Worm (Caenorhabditis elegans) whole organism, L2 larva: ENCODE results near the gene T20B12.5.
A peak's percentile ranks its signal among the peaks of the same experiment; 100 is the strongest.

Experiments
- C34F6.9 ChIP-seq: fragments of 150-350 bp; optimal IDR thresholded peaks from 2 replicates; lab custom pipeline; 2014; ENCODE audit warnings: missing biosample characterization, missing genetic modification characterization
- F13H6.1 ChIP-seq: sonication (generic microtip); optimal IDR thresholded peaks from 2 replicates; lab custom pipeline; 2016; ENCODE audit warnings: missing genetic modification characterization, missing compliant biosample characterization
- R02D3.7 ChIP-seq: fragments of 150-350 bp; optimal IDR thresholded peaks from 2 replicates; lab custom pipeline; 2014; ENCODE audit warnings: missing biosample characterization, missing genetic modification characterization
- Y55F3AM.14 ChIP-seq: fragments of 200-800 bp; sonication (Bioruptor generic); optimal IDR thresholded peaks from 2 replicates; lab custom pipeline; 2018; ENCODE audit warnings: mild to moderate bottlenecking, missing genetic modification characterization, missing compliant biosample characterization
- ZK546.5 ChIP-seq: sonication (generic microtip); optimal IDR thresholded peaks from 2 replicates; lab custom pipeline; 2017; ENCODE audit warnings: missing biosample characterization, missing genetic modification characterization
- alr-1 ChIP-seq: fragments of 150-350 bp; optimal IDR thresholded peaks from 2 replicates; lab custom pipeline; 2014; ENCODE audit warnings: missing biosample characterization, missing genetic modification characterization
- aly-2 ChIP-seq: fragments of 150-350 bp; optimal IDR thresholded peaks from 2 replicates; lab custom pipeline; 2014; ENCODE audit warnings: missing biosample characterization, missing genetic modification characterization
- ama-1 ChIP-seq: fragments of 150-350 bp; optimal IDR thresholded peaks from 2 replicates; lab custom pipeline; 2018; ENCODE audit warnings: inconsistent platforms
- ceh-16 ChIP-seq: fragments of 150-350 bp; optimal IDR thresholded peaks from 2 replicates; lab custom pipeline; 2014; ENCODE audit warnings: missing biosample characterization, missing genetic modification characterization
- ceh-82 ChIP-seq: fragments of 150-350 bp; optimal IDR thresholded peaks from 2 replicates; lab custom pipeline; 2014; ENCODE audit warnings: missing biosample characterization, missing genetic modification characterization
- crh-2 ChIP-seq: sonication (generic microtip); optimal IDR thresholded peaks from 2 replicates; lab custom pipeline; 2017; ENCODE audit warnings: missing biosample characterization, missing genetic modification characterization
- egl-27 ChIP-seq: sonication (generic microtip); optimal IDR thresholded peaks from 3 replicates; lab custom pipeline; 2017; ENCODE audit warnings: missing biosample characterization, missing genetic modification reagents, missing genetic modification characterization
- elt-1 ChIP-seq: fragments of 150-350 bp; optimal IDR thresholded peaks from 2 replicates; lab custom pipeline; 2014; ENCODE audit warnings: missing biosample characterization, missing genetic modification characterization
- elt-3 ChIP-seq: sonication (generic microtip); optimal IDR thresholded peaks from 2 replicates; lab custom pipeline; 2017; ENCODE audit warnings: missing biosample characterization, missing genetic modification characterization
- fos-1 ChIP-seq: fragments of 150-350 bp; optimal IDR thresholded peaks from 2 replicates; lab custom pipeline; 2014; ENCODE audit warnings: missing biosample characterization, missing genetic modification characterization
- gmeb-1 ChIP-seq: fragments of 150-350 bp; optimal IDR thresholded peaks from 2 replicates; lab custom pipeline; 2014; ENCODE audit warnings: missing biosample characterization, missing genetic modification characterization
- lin-11 ChIP-seq: fragments of 150-350 bp; sonication (generic microtip); optimal IDR thresholded peaks from 2 replicates; lab custom pipeline; 2014; ENCODE audit warnings: missing biosample characterization, missing genetic modification characterization, inconsistent platforms, mixed read lengths
- lin-13 ChIP-seq: fragments of 150-350 bp; optimal IDR thresholded peaks from 2 replicates; lab custom pipeline; 2014; ENCODE audit warnings: missing biosample characterization, missing genetic modification reagents, missing genetic modification characterization
- lin-39 ChIP-seq: fragments of 150-350 bp; optimal IDR thresholded peaks from 2 replicates; lab custom pipeline; 2014; ENCODE audit warnings: missing biosample characterization, missing genetic modification reagents, missing genetic modification characterization
- lsy-2 ChIP-seq, 2 experiments: fragments of 150-350 bp in 1 of 2; sonication (generic microtip) in 1 of 2; optimal IDR thresholded peaks; 2 replicates each; lab custom pipeline; 2014 to 2017; ENCODE audit warnings: missing biosample characterization in 2 of 2, missing genetic modification characterization in 2 of 2
- mab-5 ChIP-seq: fragments of 150-350 bp; optimal IDR thresholded peaks from 2 replicates; lab custom pipeline; 2014; ENCODE audit warnings: missing biosample characterization, missing genetic modification characterization
- mbf-1 ChIP-seq: sonication (generic microtip); optimal IDR thresholded peaks from 2 replicates; lab custom pipeline; 2017; ENCODE audit warnings: missing biosample characterization, missing genetic modification characterization
- mdl-1 ChIP-seq, 2 experiments: fragments of 150-350 bp in 1 of 2; sonication (generic microtip) in 1 of 2; optimal IDR thresholded peaks; 2 replicates each; lab custom pipeline; 2017; ENCODE audit warnings: missing biosample characterization in 2 of 2, missing genetic modification characterization in 2 of 2
- nhr-10 ChIP-seq: sonication (generic microtip); optimal IDR thresholded peaks from 2 replicates; lab custom pipeline; 2017; ENCODE audit warnings: missing biosample characterization, missing genetic modification characterization
- nhr-11 ChIP-seq: fragments of 150-350 bp; optimal IDR thresholded peaks from 2 replicates; lab custom pipeline; 2014; ENCODE audit warnings: missing biosample characterization, missing genetic modification characterization
- nhr-12 ChIP-seq: fragments of 150-350 bp; optimal IDR thresholded peaks from 2 replicates; lab custom pipeline; 2014; ENCODE audit warnings: missing biosample characterization, missing genetic modification characterization
- nhr-129 ChIP-seq: fragments of 150-350 bp; optimal IDR thresholded peaks from 2 replicates; lab custom pipeline; 2014; ENCODE audit warnings: missing biosample characterization, missing genetic modification characterization
- nhr-21 ChIP-seq: fragments of 150-350 bp; optimal IDR thresholded peaks from 2 replicates; lab custom pipeline; 2014; ENCODE audit warnings: missing biosample characterization, missing genetic modification characterization
- nhr-23 ChIP-seq: fragments of 150-350 bp; optimal IDR thresholded peaks from 2 replicates; lab custom pipeline; 2014; ENCODE audit warnings: missing biosample characterization, missing genetic modification reagents, missing genetic modification characterization
- nhr-237 ChIP-seq: fragments of 150-350 bp; optimal IDR thresholded peaks from 2 replicates; lab custom pipeline; 2014; ENCODE audit warnings: missing biosample characterization, missing genetic modification characterization
- nhr-25 ChIP-seq: fragments of 150-350 bp; sonication (generic microtip); optimal IDR thresholded peaks from 3 replicates; lab custom pipeline; 2014; ENCODE audit warnings: missing biosample characterization, missing genetic modification characterization
- nhr-6 ChIP-seq: fragments of 150-350 bp; optimal IDR thresholded peaks from 2 replicates; lab custom pipeline; 2014; ENCODE audit warnings: missing biosample characterization, missing genetic modification characterization
- peb-1 ChIP-seq: fragments of 150-350 bp; optimal IDR thresholded peaks from 2 replicates; lab custom pipeline; 2014; ENCODE audit warnings: missing biosample characterization, missing genetic modification characterization
- sem-4 ChIP-seq: fragments of 150-350 bp; optimal IDR thresholded peaks from 2 replicates; lab custom pipeline; 2014; ENCODE audit warnings: missing biosample characterization, missing genetic modification reagents, missing genetic modification characterization
- skn-1 ChIP-seq: sonication (generic microtip); optimal IDR thresholded peaks from 2 replicates; lab custom pipeline; 2017; ENCODE audit warnings: missing biosample characterization, missing genetic modification characterization
- sma-3 ChIP-seq: sonication (generic microtip); optimal IDR thresholded peaks from 2 replicates; lab custom pipeline; 2016; ENCODE audit warnings: missing genetic modification reagents, missing genetic modification characterization, missing compliant biosample characterization
- sma-9 ChIP-seq, 2 experiments: fragments of 150-350 bp in 1 of 2; sonication (generic microtip) in 1 of 2; optimal IDR thresholded peaks; 2 replicates each; lab custom pipeline; 2014 to 2016; ENCODE audit warnings: missing genetic modification characterization in 2 of 2, mild to moderate bottlenecking in 1 of 2, missing biosample characterization in 1 of 2, missing compliant biosample characterization in 1 of 2, missing genetic modification reagents in 1 of 2, moderate library complexity in 1 of 2
- snpc-4 ChIP-seq: fragments of 150-350 bp; optimal IDR thresholded peaks from 2 replicates; lab custom pipeline; 2014; ENCODE audit warnings: missing biosample characterization, missing genetic modification characterization
- unc-39 ChIP-seq: fragments of 150-350 bp; optimal IDR thresholded peaks from 2 replicates; lab custom pipeline; 2014; ENCODE audit warnings: missing biosample characterization, missing genetic modification characterization
- unc-62 ChIP-seq: fragments of 150-350 bp; optimal IDR thresholded peaks from 2 replicates; lab custom pipeline; 2014; ENCODE audit warnings: missing biosample characterization, missing genetic modification reagents, missing genetic modification characterization
- zag-1 ChIP-seq: fragments of 150-350 bp; optimal IDR thresholded peaks from 2 replicates; lab custom pipeline; 2014; ENCODE audit warnings: missing biosample characterization, missing genetic modification characterization
- ztf-1 ChIP-seq: fragments of 200-800 bp; sonication (Bioruptor generic); conservative IDR thresholded peaks from 2 replicates; pipeline ENCODE4 v1.3.6; 2022; ENCODE audit warnings: missing genetic modification characterization, missing compliant biosample characterization
- ztf-4 ChIP-seq: fragments of 150-350 bp; optimal IDR thresholded peaks from 2 replicates; lab custom pipeline; 2014; ENCODE audit warnings: missing biosample characterization, missing genetic modification characterization

Gene T20B12.5

ce11 chrIII:7374681-7375271 lies 7.9 kb upstream of the T20B12.5 start, which contains the start of gene mml-1:
mml-1 (minus strand) TSS chrIII:7374731.
- TF ChIP-seq crh-2 (tag; lab: Kevin White, UChicago) (peak; percentile 23), lin-13 (GFP tag; lab: Kevin White, UChicago) (peak; percentile 2), mab-5 (tag; lab: Kevin White, UChicago) (no peak), F13H6.1 (no peak), elt-3 (tag; lab: Kevin White, UChicago) (no peak), nhr-23 (tag; lab: Kevin White, UChicago) (no peak), lsy-2 (tag; optimal IDR thresholded peaks at IDR 0.05; lab: Kevin White, UChicago) (peak in 1 of 2 experiments; percentile 31), ama-1 (lab: Kevin White, UChicago) (peak; percentile 85), nhr-129 (peak; percentile 51), C34F6.9 (tag; lab: Kevin White, UChicago) (peak; percentile 57)

- peak; percentile 32 for TF ChIP-seq ama-1 (lab: Kevin White, UChicago)
- TF ChIP-seq lin-11, result no peak
Measured at ce11 chrIII:7373802-7374435, 7.0 kb upstream of the T20B12.5 start.

- TF ChIP-seq nhr-11 (no peak), crh-2 (tag; lab: Kevin White, UChicago) (no peak), ztf-4 (tag; lab: Kevin White, UChicago) (no peak), R02D3.7 (no peak), snpc-4 (tag; lab: Kevin White, UChicago) (no peak)
Measured at ce11 chrIII:7370569-7370968, 3.7 kb upstream of the T20B12.5 start.

- TF ChIP-seq egl-27 (tag; lab: Kevin White, UChicago) (no peak), C34F6.9 (tag; lab: Kevin White, UChicago) (no peak), ama-1 (lab: Kevin White, UChicago) (peak; percentile 14), elt-3 (tag; lab: Kevin White, UChicago) (no peak), fos-1 (no peak), mab-5 (tag; lab: Kevin White, UChicago) (no peak), lin-39 (tag; lab: Kevin White, UChicago) (no peak), aly-2 (tag; lab: Kevin White, UChicago) (no peak), sma-9 (GFP tag; optimal IDR thresholded peaks at IDR 0.05; lab: Kevin White, UChicago) (no peak), sma-9 (tag; optimal IDR thresholded peaks at IDR 0.05; lab: Kevin White, UChicago) (no peak), elt-1 (tag; lab: Kevin White, UChicago) (no peak), ztf-1 (GFP tag; lab: Robert Waterston, UW) (no peak), Y55F3AM.14 (GFP tag; lab: Kevin White, UChicago) (peak; percentile 15), zag-1 (no peak), lsy-2 (tag; optimal IDR thresholded peaks at IDR 0.05; lab: Kevin White, UChicago) (peak in 1 of 2 experiments; percentile 53), nhr-25 (tag; lab: Kevin White, UChicago) (peak; percentile 71), nhr-6 (no peak), R02D3.7 (no peak), ceh-82 (tag; lab: Kevin White, UChicago) (no peak), unc-62 (GFP tag; lab: Kevin White, UChicago) (no peak), alr-1 (tag; lab: Kevin White, UChicago) (no peak), ztf-4 (tag; lab: Kevin White, UChicago) (peak; percentile 42), snpc-4 (tag; lab: Kevin White, UChicago) (no peak), sma-3 (GFP tag; lab: Kevin White, UChicago) (peak; percentile 43), ceh-16 (tag; lab: Kevin White, UChicago) (no peak), nhr-11 (no peak), sem-4 (tag; lab: Kevin White, UChicago) (no peak), F13H6.1 (no peak), peb-1 (tag; lab: Kevin White, UChicago) (no peak), mdl-1 (tag; optimal IDR thresholded peaks at IDR 0.05; lab: Kevin White, UChicago) (no peak), skn-1 (tag; lab: Kevin White, UChicago) (no peak), mbf-1 (tag; lab: Kevin White, UChicago) (no peak), nhr-10 (tag; lab: Kevin White, UChicago) (no peak), nhr-23 (tag; lab: Kevin White, UChicago) (no peak), nhr-12 (tag; lab: Kevin White, UChicago) (no peak), nhr-129 (no peak), nhr-21 (tag; lab: Kevin White, UChicago) (peak; percentile 10), gmeb-1 (tag; lab: Kevin White, UChicago) (no peak), nhr-237 (tag; lab: Kevin White, UChicago) (no peak), ZK546.5 (tag; lab: Kevin White, UChicago) (no peak), lin-11 (no peak), unc-39 (tag; lab: Kevin White, UChicago) (no peak), crh-2 (tag; lab: Kevin White, UChicago) (no peak), lin-13 (GFP tag; lab: Kevin White, UChicago) (peak; percentile 2)
Measured at ce11 chrIII:7369394-7370024, 2.6 kb upstream of the T20B12.5 start.
